Fruit fly (Drosophila melanogaster) whole organism, prepupa: ENCODE data around the gene dnc.

Experiments used
- Blimp-1 ChIP-seq: fragments of 200-800 bp; sonication (Bioruptor generic); optimal IDR thresholded peaks from 3 replicates; lab custom pipeline; 2017; ENCODE audit warnings: missing biosample characterization, missing genetic modification characterization, mild to moderate bottlenecking, moderate library complexity, missing genetic modification reagents
- CG10631 ChIP-seq: fragments of 200-800 bp; sonication (Bioruptor generic); optimal IDR thresholded peaks from 2 replicates; lab custom pipeline; 2016; ENCODE audit warnings: missing biosample characterization, missing genetic modification characterization
- CG10669 ChIP-seq: fragments of 200-800 bp; sonication (Bioruptor generic); optimal IDR thresholded peaks from 3 replicates; lab custom pipeline; 2018; ENCODE audit warnings: missing biosample characterization, mild to moderate bottlenecking, missing genetic modification characterization, moderate library complexity
- CG11294 ChIP-seq: fragments of 200-800 bp; sonication (Bioruptor generic); IDR thresholded peaks from 2 replicates; pipeline ENCODE4 v1.3.6; 2022; ENCODE audit warnings: missing biosample characterization, missing genetic modification characterization
- CG11762 ChIP-seq: fragments of 200-800 bp; sonication (Bioruptor generic); optimal IDR thresholded peaks from 3 replicates; lab custom pipeline; 2016; ENCODE audit warnings: missing biosample characterization, missing genetic modification characterization; ENCODE audit not compliant: insufficient read depth
- CG15336 ChIP-seq: fragments of 200-800 bp; sonication (Bioruptor generic); IDR thresholded peaks from 2 replicates; pipeline ENCODE4 v1.3.6; 2022; ENCODE audit warnings: missing biosample characterization, missing genetic modification characterization
- CG1621 ChIP-seq: fragments of 200-800 bp; sonication (Bioruptor generic); optimal IDR thresholded peaks from 3 replicates; lab custom pipeline; 2018; ENCODE audit warnings: missing biosample characterization, mild to moderate bottlenecking, missing genetic modification characterization
- CG3032 ChIP-seq: fragments of 200-800 bp; optimal IDR thresholded peaks from 2 replicates; lab custom pipeline; 2019; ENCODE audit warnings: missing biosample characterization, mild to moderate bottlenecking, missing genetic modification characterization, moderate library complexity
- CG31627 ChIP-seq: fragments of 200-800 bp; sonication (Bioruptor generic); optimal IDR thresholded peaks from 3 replicates; lab custom pipeline; 2016; ENCODE audit warnings: missing biosample characterization, missing genetic modification characterization
- CG32006 ChIP-seq: fragments of 200-800 bp; sonication (Bioruptor generic); optimal IDR thresholded peaks from 3 replicates; lab custom pipeline; 2017; ENCODE audit warnings: missing biosample characterization, mild to moderate bottlenecking, missing genetic modification characterization
- CG6276 ChIP-seq: fragments of 200-800 bp; sonication (Bioruptor generic); optimal IDR thresholded peaks from 2 replicates; lab custom pipeline; 2017; ENCODE audit warnings: missing biosample characterization, mild to moderate bottlenecking, missing genetic modification characterization
- CG7368 ChIP-seq: fragments of 200-800 bp; sonication (Bioruptor generic); optimal IDR thresholded peaks from 3 replicates; lab custom pipeline; 2016; ENCODE audit warnings: missing biosample characterization, missing genetic modification characterization
- CG8632 ChIP-seq: fragments of 200-800 bp; sonication (Bioruptor generic); optimal IDR thresholded peaks from 3 replicates; lab custom pipeline; 2016; ENCODE audit warnings: missing biosample characterization, missing genetic modification characterization
- CG9139 ChIP-seq: fragments of 200-800 bp; sonication (Bioruptor generic); optimal IDR thresholded peaks from 3 replicates; lab custom pipeline; 2017; ENCODE audit warnings: missing biosample characterization, mild to moderate bottlenecking, missing genetic modification characterization
- Eip78C ChIP-seq: fragments of 200-800 bp; sonication (Bioruptor generic); peaks from one replicate; lab custom pipeline; 2016; ENCODE audit warnings: missing biosample characterization, missing genetic modification characterization
- Ets96B ChIP-seq: fragments of 200-800 bp; optimal IDR thresholded peaks from 2 replicates; lab custom pipeline; 2019; ENCODE audit warnings: missing biosample characterization, mild to moderate bottlenecking, missing genetic modification characterization, moderate library complexity
- Gug ChIP-seq: fragments of 200-800 bp; sonication (Bioruptor generic); IDR thresholded peaks from 2 replicates; pipeline ENCODE4 v1.3.6; 2022; ENCODE audit warnings: missing biosample characterization, missing genetic modification characterization
- Hr38 ChIP-seq: sonication (Bioruptor generic); optimal IDR thresholded peaks from 2 replicates; lab custom pipeline; 2016; ENCODE audit warnings: missing biosample characterization, missing genetic modification characterization
- Met ChIP-seq: fragments of 200-800 bp; sonication (Bioruptor generic); optimal IDR thresholded peaks from 3 replicates; lab custom pipeline; 2016; ENCODE audit warnings: missing biosample characterization, missing genetic modification characterization
- Sox14 ChIP-seq: fragments of 200-800 bp; sonication (Bioruptor generic); optimal IDR thresholded peaks from 3 replicates; lab custom pipeline; 2016; ENCODE audit warnings: missing biosample characterization, missing genetic modification characterization
- achi ChIP-seq: fragments of 200-800 bp; sonication (Bioruptor generic); optimal IDR thresholded peaks from 3 replicates; lab custom pipeline; 2016; ENCODE audit warnings: missing biosample characterization, missing genetic modification characterization
- eg ChIP-seq: fragments of 200-800 bp; sonication (Bioruptor generic); IDR thresholded peaks from 3 replicates; pipeline ENCODE4 v1.3.6; 2022; ENCODE audit warnings: missing biosample characterization, missing genetic modification characterization
- fd59A ChIP-seq: fragments of 200-800 bp; sonication (Bioruptor generic); optimal IDR thresholded peaks from 2 replicates; lab custom pipeline; 2017; ENCODE audit warnings: missing biosample characterization, mild to moderate bottlenecking, missing genetic modification characterization, missing genetic modification reagents
- fd85E ChIP-seq: fragments of 200-800 bp; sonication (Bioruptor generic); optimal IDR thresholded peaks from 3 replicates; lab custom pipeline; 2016; ENCODE audit warnings: missing biosample characterization, missing genetic modification characterization
- fkh ChIP-seq: fragments of 200-800 bp; sonication (Bioruptor generic); optimal IDR thresholded peaks from 3 replicates; lab custom pipeline; 2017; ENCODE audit warnings: missing biosample characterization, mild to moderate bottlenecking, missing genetic modification characterization, moderate library complexity
- lz ChIP-seq: fragments of 200-800 bp; sonication (Bioruptor generic); optimal IDR thresholded peaks from 3 replicates; lab custom pipeline; 2016; ENCODE audit warnings: missing biosample characterization, missing genetic modification characterization
- net ChIP-seq: fragments of 200-800 bp; sonication (Bioruptor generic); optimal IDR thresholded peaks from 3 replicates; lab custom pipeline; 2016; ENCODE audit warnings: missing biosample characterization, missing genetic modification characterization
- pdm3 ChIP-seq: fragments of 200-800 bp; sonication (Bioruptor generic); optimal IDR thresholded peaks from 3 replicates; lab custom pipeline; 2016; ENCODE audit warnings: missing biosample characterization, missing genetic modification characterization
- salr ChIP-seq, 2 experiments: fragments of 200-800 bp; sonication (Bioruptor generic); optimal IDR thresholded peaks; 3 replicates each; lab custom pipeline; 2016 to 2018; ENCODE audit warnings: missing biosample characterization in 2 of 2, missing genetic modification characterization in 2 of 2, mild to moderate bottlenecking in 1 of 2
- ss ChIP-seq, 2 experiments: fragments of 200-800 bp; sonication (Bioruptor generic); optimal IDR thresholded peaks; 2 replicates in 1 of 2; 3 replicates in 1 of 2; lab custom pipeline; 2017 to 2018; ENCODE audit warnings: mild to moderate bottlenecking in 2 of 2, missing biosample characterization in 2 of 2, missing genetic modification characterization in 2 of 2, moderate library complexity in 1 of 2
- svp ChIP-seq: fragments of 200-800 bp; sonication (Bioruptor generic); peaks from one replicate; lab custom pipeline; 2016; ENCODE audit warnings: missing biosample characterization, missing genetic modification characterization
- vri ChIP-seq: fragments of 200-800 bp; sonication (Bioruptor generic); optimal IDR thresholded peaks from 3 replicates; lab custom pipeline; 2016; ENCODE audit warnings: missing biosample characterization, mild to moderate bottlenecking, missing genetic modification characterization

dnc gene

dm6 chrX:3174881-3175874, 1.1 kb upstream of the dnc start, which contains the start of gene CG3939 (continued):
- TF ChIP-seq Met (GFP tag; lab: Kevin White, UChicago) (no peak), vri (peak; percentile 36), CG11762 (GFP tag; lab: Kevin White, UChicago) (no peak), CG32006 (GFP tag; lab: Kevin White, UChicago) (no peak), CG6276 (peak; percentile 45), fd59A (no peak), ss (GFP tag; optimal IDR thresholded peaks at IDR 0.05; lab: Kevin White, UChicago) (peak; percentile 54 to 57), Hr38 (GFP tag; lab: Kevin White, UChicago) (no peak), CG3032 (no peak), CG10669 (GFP tag; lab: Kevin White, UChicago) (no peak), Eip78C (GFP tag; lab: Kevin White, UChicago) (peak; percentile 54), Sox14 (no peak), Gug (no peak)

- TF ChIP-seq fkh (peak; percentile 55), salr (GFP tag; optimal IDR thresholded peaks at IDR 0.05; lab: Kevin White, UChicago) (no peak)
- TF ChIP-seq, all 60 proteins: peak for 1
These were observed 10.3 kb downstream of the dnc start for dm6 chrX:3186550-3186949.

dm6 chrX:3187593-3187992, 11.4 kb downstream of the dnc start:
- TF ChIP-seq CG11294 (GFP tag; lab: Robert Waterston, UW) (no peak), salr (GFP tag; optimal IDR thresholded peaks at IDR 0.05; lab: Kevin White, UChicago) (no peak), pdm3 (GFP tag; lab: Kevin White, UChicago) (no peak), net (GFP tag; lab: Kevin White, UChicago) (no peak), Ets96B (tag; lab: Kevin White, UChicago) (no peak), CG8632 (no peak), CG7368 (GFP tag; lab: Kevin White, UChicago) (no peak), achi (GFP tag; lab: Kevin White, UChicago) (no peak), lz (GFP tag; lab: Kevin White, UChicago) (no peak), CG15336 (GFP tag; lab: Robert Waterston, UW) (no peak), fkh (no peak), CG1621 (tag; lab: Kevin White, UChicago) (no peak), CG31627 (no peak), Blimp-1 (GFP tag; lab: Kevin White, UChicago) (no peak), svp (GFP tag; lab: Kevin White, UChicago) (no peak), fd85E (no peak), eg (GFP tag; lab: Robert Waterston, UW) (no peak)

dm6 chrX:3188419-3188818, 12.2 kb downstream of the dnc start:
- peak; percentile 79 for TF ChIP-seq fkh
- no peak for TF ChIP-seq CG9139 (GFP tag; lab: Kevin White, UChicago)

- TF ChIP-seq CG15336 (GFP tag; lab: Robert Waterston, UW) = 0 out of 2 replicates have a peak, but pooled peaks have one; percentile 29
- TF ChIP-seq CG10631 = no peak
- TF ChIP-seq svp (GFP tag; lab: Kevin White, UChicago) = peak; percentile 3
These were observed 12.9 kb downstream of the dnc start for dm6 chrX:3189155-3189554.
